Worm (Caenorhabditis elegans) whole organism, young adult: ENCODE measurements around the gene cest-10.

Experiments
- lsy-27 ChIP-seq: sonication (generic microtip); optimal IDR thresholded peaks from 2 replicates; lab custom pipeline; 2017; ENCODE audit warnings: missing genetic modification characterization, mild to moderate bottlenecking, missing compliant biosample characterization, antibody characterized with exemption, missing genotype, borderline replicate concordance; ENCODE audit not compliant: insufficient read depth
- madf-6 ChIP-seq: fragments of 200-800 bp; sonication (Bioruptor generic); IDR thresholded peaks from 2 replicates; pipeline ENCODE4 v1.3.6; 2022; ENCODE audit warnings: missing genetic modification reagents, missing genetic modification characterization, missing compliant biosample characterization
- mel-28 ChIP-seq: sonication (generic microtip); optimal IDR thresholded peaks from 2 replicates; lab custom pipeline; 2016; ENCODE audit warnings: borderline replicate concordance, mild to moderate bottlenecking, missing genetic modification characterization, missing compliant biosample characterization
- tbp1 ChIP-seq: fragments of 200-800 bp; sonication (Bioruptor generic); optimal IDR thresholded peaks from 2 replicates; lab custom pipeline; 2018; ENCODE audit warnings: mild to moderate bottlenecking, missing genetic modification characterization, missing compliant biosample characterization

cest-10 gene

ce11 chrIV:7230198-7230597 lies 49.8 kb downstream of the cest-10 start, which contains the start of gene cap-1 (continued):
- peak; percentile 29 for TF ChIP-seq tbp1 (GFP tag; lab: Kevin White, UChicago)
- TF ChIP-seq madf-6 (GFP tag; lab: Robert Waterston, UW): no peak
- TF ChIP-seq, all 124 proteins: peak for 23

ce11 chrIV:7230935-7231334 lies 50.6 kb downstream of the cest-10 start, which contains the start of gene D2024.4:
Gene D2024.4 (plus strand): TSS chrIV:7231235.
- TF ChIP-seq mel-28 (tag; lab: Kevin White, UChicago) (no peak), lsy-27 (tag; lab: Kevin White, UChicago) (no peak)
